Fruit fly (Drosophila melanogaster): ENCODE results near the gene CG32563.

DNA sequence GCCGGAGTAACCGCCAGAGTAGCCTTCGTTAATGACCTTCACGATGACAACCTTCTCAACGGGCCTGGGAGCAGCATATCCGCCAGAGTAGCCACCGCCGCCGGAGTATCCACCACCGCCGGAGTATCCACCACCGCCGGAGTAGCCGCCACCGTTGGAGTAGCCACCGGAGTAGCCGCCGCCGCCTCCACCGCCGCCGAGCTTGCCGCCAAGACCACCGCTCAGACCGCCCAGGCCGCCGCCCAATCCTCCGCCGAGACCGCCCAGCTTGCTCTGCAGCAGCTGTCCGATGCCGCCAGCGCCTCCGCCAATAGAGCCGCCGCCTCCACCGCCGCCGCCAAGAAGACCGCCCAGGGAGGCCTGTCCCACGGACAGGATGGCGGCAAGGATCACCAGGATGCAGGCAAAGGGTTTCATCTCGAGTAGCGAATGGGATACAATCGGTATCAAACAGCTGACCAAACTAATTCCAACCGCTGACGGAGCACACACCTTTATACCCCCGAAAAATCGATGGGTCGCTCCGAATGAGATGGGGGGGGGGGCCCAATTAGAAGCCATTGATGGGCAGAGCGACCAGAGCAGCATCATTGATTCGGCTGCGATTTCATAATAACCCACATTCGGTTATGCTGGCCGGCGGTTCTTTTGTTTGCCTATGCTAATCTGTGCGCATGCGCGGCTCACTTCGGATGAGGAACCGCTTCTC lies 17.9 kb downstream of the CG32563 start:
- TF ChIP-seq pan (optimal IDR thresholded peaks at IDR 0.05) (no peak), CG8478 (optimal IDR thresholded peaks at IDR 0.05) (no peak), usp (GFP tag; optimal IDR thresholded peaks at IDR 0.05) (no peak), psq (optimal IDR thresholded peaks at IDR 0.05) (no peak), Dll (optimal IDR thresholded peaks at IDR 0.05) (no peak)

Measured in whole organism.